Worm (Caenorhabditis elegans) whole organism, L4 larva: Measurements from ENCODE around the gene iglr-2.

Experiments used
- dmd-9 ChIP-seq: fragments of 200-800 bp; sonication (Bioruptor generic); IDR thresholded peaks from 2 replicates; pipeline ENCODE4 v1.3.6; 2022; ENCODE audit warnings: missing genetic modification reagents, missing genetic modification characterization, missing compliant biosample characterization
- nhr-6 ChIP-seq: fragments of 150-350 bp; optimal IDR thresholded peaks from 2 replicates; lab custom pipeline; 2014; ENCODE audit warnings: missing biosample characterization, missing genetic modification characterization
- skn-1 ChIP-seq: fragments of 150-350 bp; optimal IDR thresholded peaks from 2 replicates; lab custom pipeline; 2014; ENCODE audit warnings: missing biosample characterization, missing genetic modification characterization
- snpc-4 ChIP-seq: fragments of 150-350 bp; optimal IDR thresholded peaks from 2 replicates; lab custom pipeline; 2014; ENCODE audit warnings: missing biosample characterization, missing genetic modification characterization

DNA sequence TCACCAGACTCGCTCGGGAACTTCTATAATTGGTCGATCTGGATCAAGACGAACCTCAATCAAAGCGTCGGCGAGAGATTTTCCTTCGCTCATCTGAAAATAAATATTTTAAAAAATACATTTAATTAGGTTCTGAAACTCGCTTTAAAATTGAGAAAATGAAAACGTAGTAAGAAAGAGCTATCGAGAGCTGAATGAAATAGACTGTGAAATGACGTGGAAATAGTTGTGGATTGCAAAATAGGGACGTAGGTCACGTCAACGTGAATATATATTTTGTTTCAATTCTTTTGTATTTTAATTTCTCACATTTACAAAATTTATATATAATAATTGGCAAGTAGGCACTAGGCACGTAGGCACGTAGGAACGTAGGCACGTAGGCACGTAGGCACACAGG is 3.3 kb upstream of the iglr-2 start, which contains the start of gene ZC262.4:
- no peak for TF ChIP-seq snpc-4 (tag; lab: Kevin White, UChicago)
- no peak for TF ChIP-seq skn-1 (tag; lab: Kevin White, UChicago)
- TF ChIP-seq dmd-9 (GFP tag; lab: Robert Waterston, UW): no peak
- TF ChIP-seq nhr-6 (tag; lab: Kevin White, UChicago): no peak
